Worm (Caenorhabditis elegans) whole organism, young adult: ENCODE measurements around the gene abt-4.

Experiments used
- F10E7.11 ChIP-seq: sonication (generic microtip); optimal IDR thresholded peaks from 2 replicates; lab custom pipeline; 2017; ENCODE audit warnings: mild to moderate bottlenecking, missing genetic modification characterization, moderate library complexity, missing compliant biosample characterization
- bed-2 ChIP-seq: fragments of 200-800 bp; sonication (Bioruptor generic); IDR thresholded peaks from 2 replicates; pipeline ENCODE4 v1.3.6; 2022; ENCODE audit warnings: missing genetic modification reagents, missing genetic modification characterization, missing compliant biosample characterization
- ceh-100 ChIP-seq: fragments of 200-800 bp; sonication (Bioruptor generic); IDR thresholded peaks from 2 replicates; pipeline ENCODE4 v1.3.6; 2022; ENCODE audit warnings: missing genetic modification reagents, missing genetic modification characterization, missing compliant biosample characterization
- die-1 ChIP-seq: sonication (generic microtip); optimal IDR thresholded peaks from 2 replicates; lab custom pipeline; 2016; ENCODE audit warnings: missing genotype, mild to moderate bottlenecking, missing genetic modification characterization, missing compliant biosample characterization
- efl-1 ChIP-seq: fragments of 150-350 bp; optimal IDR thresholded peaks from 2 replicates; lab custom pipeline; 2014; ENCODE audit warnings: missing biosample characterization, missing genetic modification reagents, missing genetic modification characterization
- lsl-1 ChIP-seq: fragments of 200-800 bp; sonication (Bioruptor generic); optimal IDR thresholded peaks from 2 replicates; lab custom pipeline; 2018; ENCODE audit warnings: mild to moderate bottlenecking, missing genetic modification characterization, moderate library complexity, missing compliant biosample characterization
- nfya-1 ChIP-seq: sonication (generic microtip); optimal IDR thresholded peaks from 2 replicates; lab custom pipeline; 2017; ENCODE audit warnings: antibody characterized with exemption, missing compliant biosample characterization, missing genetic modification characterization, borderline replicate concordance; ENCODE audit not compliant: insufficient read depth
- nhr-80 ChIP-seq: sonication (generic microtip); optimal IDR thresholded peaks from 2 replicates; lab custom pipeline; 2016; ENCODE audit warnings: missing genetic modification characterization, missing compliant biosample characterization
- snpc-1.1 ChIP-seq: sonication (generic microtip); optimal IDR thresholded peaks from 2 replicates; lab custom pipeline; 2017; ENCODE audit warnings: missing genetic modification characterization, mild to moderate bottlenecking, missing compliant biosample characterization, antibody characterized with exemption, moderate library complexity, missing genotype, missing genetic modification reagents; ENCODE audit not compliant: insufficient read depth

- TF ChIP-seq nhr-80 (tag; lab: Kevin White, UChicago), result no peak
- TF ChIP-seq lsl-1 (GFP tag; lab: Kevin White, UChicago), result no peak
- TF ChIP-seq die-1, result no peak
- no peak for TF ChIP-seq bed-2 (GFP tag; lab: Robert Waterston, UW)
- TF ChIP-seq snpc-1.1 (tag; lab: Kevin White, UChicago), result no peak
- no peak for TF ChIP-seq F10E7.11 (tag; lab: Kevin White, UChicago)
- TF ChIP-seq ceh-100 (GFP tag; lab: Robert Waterston, UW), result no peak
- TF ChIP-seq nfya-1 (tag; lab: Kevin White, UChicago), result no peak
- TF ChIP-seq efl-1, result no peak
These were observed 15.5 kb upstream of the abt-4 start for ce11 chrV:346005-346404.
